Fruit fly (Drosophila melanogaster): ENCODE measurements around the gene Lcp65Ab2.

Lcp65Ab2 gene

DNA sequence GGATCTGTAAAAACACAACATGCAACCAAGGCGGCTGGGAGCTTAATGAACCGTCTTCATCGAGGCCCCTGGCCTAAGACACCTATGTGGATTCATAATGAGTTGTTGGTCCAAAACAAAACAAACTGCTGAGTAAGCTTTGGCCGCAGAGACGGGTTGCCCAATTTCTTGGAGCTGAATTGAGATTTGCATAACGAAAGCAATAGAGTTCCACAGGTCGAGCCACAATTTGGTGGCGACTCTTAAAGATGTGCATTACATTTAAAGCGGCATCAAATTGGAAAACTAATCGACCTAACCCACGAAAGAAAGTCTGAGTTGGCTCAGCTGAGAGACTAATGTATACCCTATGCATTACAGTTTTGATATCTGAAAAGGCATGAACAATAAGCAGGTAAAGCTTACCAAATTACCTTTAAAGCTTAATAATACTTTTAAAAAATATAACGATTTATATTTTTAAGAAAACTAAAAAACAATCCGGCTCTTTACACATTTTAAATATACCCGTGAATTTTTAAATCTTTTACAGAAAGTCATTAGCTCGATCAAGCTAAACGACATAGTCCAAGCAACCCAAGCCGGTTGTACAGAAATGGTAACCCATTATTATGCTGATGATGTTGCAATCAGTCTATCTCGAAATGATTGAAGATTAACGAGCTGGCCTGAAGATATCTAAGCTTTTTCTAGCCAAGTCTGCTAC, 11.0 kb downstream of the Lcp65Ab2 start, which contains the start of gene CG13297 (continued):
- TF ChIP-seq NK7.1 (GFP tag; optimal IDR thresholded peaks at IDR 0.05) = no peak
- TF ChIP-seq Jarid2 (GFP tag; optimal IDR thresholded peaks at IDR 0.05) = no peak
- peak; percentile 76 for TF ChIP-seq Sox102F (GFP tag; optimal IDR thresholded peaks at IDR 0.05)
- no peak for TF ChIP-seq btn (GFP tag; optimal IDR thresholded peaks at IDR 0.05)
- no peak for TF ChIP-seq MESR4 (GFP tag; optimal IDR thresholded peaks at IDR 0.05)
- TF ChIP-seq CG4617 (GFP tag; optimal IDR thresholded peaks at IDR 0.05; ENCODE audit: borderline replicate concordance) = no peak
- peak; percentile 38 for TF ChIP-seq CG9817 (tag; optimal IDR thresholded peaks at IDR 0.05)
- no peak for TF ChIP-seq Six4 (GFP tag; optimal IDR thresholded peaks at IDR 0.05)
- no peak for TF ChIP-seq CG16779 (GFP tag; IDR thresholded peaks at IDR 0.05)
- TF ChIP-seq dysf (GFP tag; IDR thresholded peaks at IDR 0.05) = peak; percentile 57; the same call in 2 of the 3 replicates
- peak; percentile 64 for TF ChIP-seq Asciz (GFP tag; optimal IDR thresholded peaks at IDR 0.05)
- no peak for TF ChIP-seq CG4707 (GFP tag; optimal IDR thresholded peaks at IDR 0.05)
- TF ChIP-seq HLH4C (GFP tag; IDR thresholded peaks at IDR 0.05; ENCODE audit: partially characterized antibody) = no peak
- peak; percentile 45 for TF ChIP-seq CG1233 (GFP tag; optimal IDR thresholded peaks at IDR 0.05)
- TF ChIP-seq B-H1 (GFP tag; IDR thresholded peaks at IDR 0.05) = peak; percentile 48; the same call in 2 of the 3 replicates
- TF ChIP-seq twi (tag; optimal IDR thresholded peaks at IDR 0.05) = no peak
- peak; percentile 76 for TF ChIP-seq CG11695 (GFP tag; IDR thresholded peaks at IDR 0.05)
- no peak for TF ChIP-seq CG3847 (GFP tag; IDR thresholded peaks at IDR 0.05)
- TF ChIP-seq disco-r (GFP tag; optimal IDR thresholded peaks at IDR 0.05) = no peak
- peak; percentile 27 for TF ChIP-seq CG12104 (GFP tag; optimal IDR thresholded peaks at IDR 0.05)
- TF ChIP-seq Fer2 (tag; optimal IDR thresholded peaks at IDR 0.05) = no peak
- no peak for TF ChIP-seq Gug (GFP tag; IDR thresholded peaks at IDR 0.05)
- no peak for TF ChIP-seq rib (GFP tag; IDR thresholded peaks at IDR 0.05)
- no peak for TF ChIP-seq Dp (GFP tag; optimal IDR thresholded peaks at IDR 0.05)
- TF ChIP-seq CG18476 (GFP tag; optimal IDR thresholded peaks at IDR 0.05) = peak; percentile 32
- no peak for TF ChIP-seq onecut (GFP tag; IDR thresholded peaks at IDR 0.05)
- peak; percentile 44; the same call in 1 of the 2 replicates for TF ChIP-seq E2f1 (GFP tag; IDR thresholded peaks at IDR 0.05)
- no peak for TF ChIP-seq bigmax (GFP tag; optimal IDR thresholded peaks at IDR 0.05)
- TF ChIP-seq CG17802 (tag; optimal IDR thresholded peaks at IDR 0.05) = no peak
- TF ChIP-seq CG1602 (GFP tag; optimal IDR thresholded peaks at IDR 0.05) = peak; percentile 13
- TF ChIP-seq exex (tag; optimal IDR thresholded peaks at IDR 0.05) = no peak
- no peak for TF ChIP-seq Dbx (GFP tag; IDR thresholded peaks at IDR 0.05)
- peak; percentile 21 for TF ChIP-seq ewg (GFP tag; optimal IDR thresholded peaks at IDR 0.05)
- no peak for TF ChIP-seq crc (GFP tag; optimal IDR thresholded peaks at IDR 0.05)
- no peak for TF ChIP-seq CG5245 (GFP tag; optimal IDR thresholded peaks at IDR 0.05)
- no peak for TF ChIP-seq kni (GFP tag; optimal IDR thresholded peaks at IDR 0.05)
- TF ChIP-seq Sin3A (optimal IDR thresholded peaks at IDR 0.05) = no peak
- TF ChIP-seq Trl (optimal IDR thresholded peaks at IDR 0.05) = no peak
- no peak for TF ChIP-seq Trl (GFP tag; optimal IDR thresholded peaks at IDR 0.05)
- TF ChIP-seq CG2875 (GFP tag; optimal IDR thresholded peaks at IDR 0.05) = no peak
- TF ChIP-seq grau (tag; optimal IDR thresholded peaks at IDR 0.05) = peak; percentile 57
- TF ChIP-seq CG34422 (GFP tag; IDR thresholded peaks at IDR 0.05) = no peak
- TF ChIP-seq CG13424 (tag; optimal IDR thresholded peaks at IDR 0.05) = peak; percentile 76
- TF ChIP-seq pfk (GFP tag; optimal IDR thresholded peaks at IDR 0.05) = no peak
- TF ChIP-seq sens (GFP tag) = peak; percentile 76
- no peak for TF ChIP-seq cg (GFP tag; optimal IDR thresholded peaks at IDR 0.05)
- TF ChIP-seq jumu (GFP tag; optimal IDR thresholded peaks at IDR 0.05) = no peak
- TF ChIP-seq pnt (GFP tag; optimal IDR thresholded peaks at IDR 0.05) = no peak
- TF ChIP-seq CG5180 (GFP tag; optimal IDR thresholded peaks at IDR 0.05) = peak; percentile 63
- TF ChIP-seq Sox100B (GFP tag; optimal IDR thresholded peaks at IDR 0.05) = peak; percentile 84
- TF ChIP-seq CG9876 (GFP tag; optimal IDR thresholded peaks at IDR 0.05) = no peak

Measured in whole organism, embryonic.